Fruit fly (Drosophila melanogaster) whole organism, embryonic: ENCODE results near the gene NijC.
A peak's percentile ranks its signal among the peaks of the same experiment; 100 is the strongest.

Experiments
- Atf3 ChIP-seq: fragments of 200-800 bp; sonication (Bioruptor generic); optimal IDR thresholded peaks from 3 replicates; lab custom pipeline; 2016; ENCODE audit warnings: missing biosample characterization, missing genetic modification characterization
- CG10366 ChIP-seq: fragments of 200-800 bp; sonication (Bioruptor generic); IDR thresholded peaks from 2 replicates; pipeline ENCODE4 v1.3.6; 2022; ENCODE audit warnings: missing biosample characterization, missing genetic modification characterization
- CG11085 ChIP-seq: fragments of 200-800 bp; sonication (Bioruptor generic); IDR thresholded peaks from 2 replicates; pipeline ENCODE4 v1.3.6; 2022; ENCODE audit warnings: missing biosample characterization, missing genetic modification characterization
- CG11247 ChIP-seq: fragments of 200-800 bp; sonication (Bioruptor generic); IDR thresholded peaks from 2 replicates; pipeline ENCODE4 v1.3.6; 2022; ENCODE audit warnings: missing biosample characterization, missing genetic modification characterization
- CG13624 ChIP-seq: fragments of 200-800 bp; sonication (Bioruptor generic); optimal IDR thresholded peaks from 2 replicates; lab custom pipeline; 2016; ENCODE audit warnings: missing biosample characterization, missing genetic modification characterization
- CG15514 ChIP-seq: fragments of 200-800 bp; sonication (Bioruptor generic); optimal IDR thresholded peaks from 3 replicates; lab custom pipeline; 2017; ENCODE audit warnings: missing biosample characterization, missing genetic modification characterization, mild to moderate bottlenecking, moderate library complexity, missing genetic modification reagents
- CG15696 ChIP-seq: fragments of 200-800 bp; sonication (Bioruptor generic); optimal IDR thresholded peaks from 2 replicates; lab custom pipeline; 2019; ENCODE audit warnings: missing biosample characterization, mild to moderate bottlenecking, missing genetic modification characterization, moderate library complexity
- CG16863 ChIP-seq: fragments of 200-800 bp; sonication (Bioruptor generic); optimal IDR thresholded peaks from 3 replicates; lab custom pipeline; 2016; ENCODE audit warnings: missing biosample characterization, missing genetic modification characterization
- CG17359 ChIP-seq: fragments of 200-800 bp; sonication (Bioruptor generic); optimal IDR thresholded peaks from 3 replicates; lab custom pipeline; 2018; ENCODE audit warnings: missing biosample characterization, mild to moderate bottlenecking, missing genetic modification characterization, moderate library complexity
- CG17568 ChIP-seq: fragments of 200-800 bp; sonication (Bioruptor generic); optimal IDR thresholded peaks from 2 replicates; lab custom pipeline; 2018; ENCODE audit warnings: missing biosample characterization, mild to moderate bottlenecking, missing genetic modification characterization, moderate library complexity
- CG1792 ChIP-seq: fragments of 200-800 bp; sonication (Bioruptor generic); optimal IDR thresholded peaks from 2 replicates; lab custom pipeline; 2016; ENCODE audit warnings: missing biosample characterization, missing genetic modification characterization
- CG18262 ChIP-seq: fragments of 200-800 bp; optimal IDR thresholded peaks from 3 replicates; lab custom pipeline; 2019; ENCODE audit warnings: missing biosample characterization, mild to moderate bottlenecking, missing genetic modification characterization, moderate library complexity
- CG3065 ChIP-seq: fragments of 200-800 bp; sonication (Bioruptor generic); optimal IDR thresholded peaks from 2 replicates; lab custom pipeline; 2016; ENCODE audit warnings: missing biosample characterization, missing genetic modification characterization
- CG32532 ChIP-seq: fragments of 200-800 bp; sonication (Bioruptor generic); IDR thresholded peaks from 2 replicates; pipeline ENCODE4 v1.3.6; 2022; ENCODE audit warnings: missing biosample characterization, missing genetic modification characterization
- CG4282 ChIP-seq: fragments of 200-800 bp; sonication (Bioruptor generic); optimal IDR thresholded peaks from 2 replicates; lab custom pipeline; 2016; ENCODE audit warnings: missing biosample characterization, missing genetic modification characterization
- CG6254 ChIP-seq: fragments of 200-800 bp; sonication (Bioruptor generic); optimal IDR thresholded peaks from 3 replicates; lab custom pipeline; 2017; ENCODE audit warnings: mild to moderate bottlenecking, missing biosample characterization, missing genetic modification reagents, missing genetic modification characterization
- CG6813 ChIP-seq: fragments of 200-800 bp; sonication (Bioruptor generic); optimal IDR thresholded peaks from 2 replicates; lab custom pipeline; 2017; ENCODE audit warnings: missing biosample characterization, missing genetic modification characterization, mild to moderate bottlenecking, moderate library complexity, missing genetic modification reagents
- CG7745 ChIP-seq: fragments of 200-800 bp; sonication (Bioruptor generic); optimal IDR thresholded peaks from 2 replicates; lab custom pipeline; 2018; ENCODE audit warnings: missing biosample characterization, mild to moderate bottlenecking, missing genetic modification characterization, moderate library complexity
- CG7987 ChIP-seq: fragments of 200-800 bp; sonication (Bioruptor generic); optimal IDR thresholded peaks from 2 replicates; lab custom pipeline; 2018; ENCODE audit warnings: missing biosample characterization, mild to moderate bottlenecking, missing genetic modification characterization, moderate library complexity
- CG8765 ChIP-seq: fragments of 200-800 bp; sonication (Bioruptor generic); IDR thresholded peaks from 2 replicates; pipeline ENCODE4 v1.3.6; 2022; ENCODE audit warnings: missing biosample characterization, missing genetic modification characterization
- Deaf1 ChIP-seq: fragments of 200-800 bp; optimal IDR thresholded peaks from 3 replicates; lab custom pipeline; 2019; ENCODE audit warnings: missing biosample characterization, mild to moderate bottlenecking, missing genetic modification characterization, moderate library complexity
- Dll ChIP-seq: fragments of 200-800 bp; sonication (Bioruptor generic); IDR thresholded peaks from 4 replicates; pipeline ENCODE4 v1.3.6; 2022; ENCODE audit warnings: missing biosample characterization, missing genetic modification characterization; ENCODE audit not compliant: partially characterized antibody
- Elba2 ChIP-seq: fragments of 200-800 bp; sonication (Bioruptor generic); optimal IDR thresholded peaks from 3 replicates; lab custom pipeline; 2016; ENCODE audit warnings: missing biosample characterization, missing genetic modification characterization
- Ets97D ChIP-seq: fragments of 200-800 bp; sonication (Bioruptor generic); optimal IDR thresholded peaks from 3 replicates; lab custom pipeline; 2016; ENCODE audit warnings: missing biosample characterization, missing genetic modification characterization
- Gug ChIP-seq: fragments of 200-800 bp; sonication (Bioruptor generic); IDR thresholded peaks from 4 replicates; pipeline ENCODE4 v1.3.6; 2022; ENCODE audit warnings: missing biosample characterization, missing genetic modification characterization
- HmgZ ChIP-seq: fragments of 200-800 bp; sonication (Bioruptor generic); optimal IDR thresholded peaks from 2 replicates; lab custom pipeline; 2018; ENCODE audit warnings: missing biosample characterization, mild to moderate bottlenecking, missing genetic modification characterization
- Hr51 ChIP-seq, 2 experiments: fragments of 200-800 bp; sonication (Bioruptor generic); optimal IDR thresholded peaks; 2 replicates in 1 of 2; 3 replicates in 1 of 2; lab custom pipeline; 2016 to 2018; ENCODE audit warnings: missing biosample characterization in 2 of 2, missing genetic modification characterization in 2 of 2, mild to moderate bottlenecking in 1 of 2, moderate library complexity in 1 of 2
- Hr78 ChIP-seq, 2 experiments: fragments of 200-800 bp in 1 of 2; fragments of >200 bp in 1 of 2; sonication (Bioruptor generic) in 1 of 2; optimal IDR thresholded peaks; 2 replicates each; lab custom pipeline; 2017 to 2019; ENCODE audit warnings: missing biosample characterization in 2 of 2, missing genetic modification characterization in 2 of 2, mild to moderate bottlenecking in 1 of 2, moderate library complexity in 1 of 2
- Jarid2 ChIP-seq: fragments of 200-800 bp; sonication (Bioruptor generic); optimal IDR thresholded peaks from 3 replicates; lab custom pipeline; 2017; ENCODE audit warnings: mild to moderate bottlenecking, missing biosample characterization, missing genetic modification reagents, missing genetic modification characterization
- Meics ChIP-seq: fragments of 200-800 bp; sonication (Bioruptor generic); optimal IDR thresholded peaks from 2 replicates; lab custom pipeline; 2017; ENCODE audit warnings: missing biosample characterization, mild to moderate bottlenecking, missing genetic modification characterization
- Nf-YC ChIP-seq: fragments of 200-800 bp; optimal IDR thresholded peaks from 3 replicates; lab custom pipeline; 2019; ENCODE audit warnings: missing biosample characterization, mild to moderate bottlenecking, missing genetic modification characterization, moderate library complexity
- NfI ChIP-seq: fragments of 200-800 bp; sonication (Bioruptor generic); optimal IDR thresholded peaks from 3 replicates; lab custom pipeline; 2018; ENCODE audit warnings: missing biosample characterization, mild to moderate bottlenecking, missing genetic modification characterization, moderate library complexity
- Pdp1 ChIP-seq, 2 experiments: fragments of 200-800 bp; sonication (Bioruptor generic); optimal IDR thresholded peaks; 3 replicates each; lab custom pipeline; 2016; ENCODE audit warnings: missing biosample characterization in 2 of 2, missing genetic modification characterization in 2 of 2, mild to moderate bottlenecking in 1 of 2, moderate library complexity in 1 of 2
- Ravus ChIP-seq: fragments of 200-800 bp; sonication (Bioruptor generic); IDR thresholded peaks from 2 replicates; pipeline ENCODE4 v1.3.6; 2022; ENCODE audit warnings: missing biosample characterization, missing genetic modification characterization
- Rfx ChIP-seq: fragments of 200-800 bp; sonication (Bioruptor generic); IDR thresholded peaks from 2 replicates; pipeline ENCODE4 v1.3.6; 2022; ENCODE audit warnings: missing biosample characterization, missing genetic modification characterization
- YL-1 ChIP-seq: fragments of 200-800 bp; sonication (Bioruptor generic); optimal IDR thresholded peaks from 3 replicates; lab custom pipeline; 2017; ENCODE audit warnings: missing biosample characterization, mild to moderate bottlenecking, missing genetic modification characterization
- abd-A ChIP-seq: fragments of 200-800 bp; sonication (Bioruptor generic); optimal IDR thresholded peaks from 3 replicates; lab custom pipeline; 2019; ENCODE audit warnings: missing biosample characterization, mild to moderate bottlenecking, missing genetic modification characterization, moderate library complexity
- disco-r ChIP-seq: fragments of 200-800 bp; sonication (Bioruptor generic); optimal IDR thresholded peaks from 2 replicates; lab custom pipeline; 2016; ENCODE audit warnings: missing biosample characterization, missing genetic modification characterization
- dmrt99B ChIP-seq: fragments of 200-800 bp; sonication (Bioruptor generic); optimal IDR thresholded peaks from 2 replicates; lab custom pipeline; 2018; ENCODE audit warnings: missing biosample characterization, mild to moderate bottlenecking, missing genetic modification characterization, moderate library complexity
- gcm2 ChIP-seq: fragments of 200-800 bp; sonication (Bioruptor generic); optimal IDR thresholded peaks from 2 replicates; lab custom pipeline; 2016; ENCODE audit warnings: missing biosample characterization, missing genetic modification characterization
- gt ChIP-seq: fragments of 200-800 bp; sonication (Bioruptor generic); IDR thresholded peaks from 2 replicates; pipeline ENCODE4 v1.3.6; 2022; ENCODE audit warnings: missing biosample characterization, missing genetic modification characterization
- h ChIP-seq: fragments of >200 bp; optimal IDR thresholded peaks from 2 replicates; lab custom pipeline; 2017
- hbn ChIP-seq: fragments of 200-800 bp; sonication (Bioruptor generic); IDR thresholded peaks from 2 replicates; pipeline ENCODE4 v1.3.6; 2022; ENCODE audit warnings: missing biosample characterization, missing genetic modification characterization; ENCODE audit not compliant: partially characterized antibody
- klu ChIP-seq: fragments of 200-800 bp; sonication (Bioruptor generic); IDR thresholded peaks from 2 replicates; pipeline ENCODE4 v1.3.6; 2022; ENCODE audit warnings: missing biosample characterization, missing genetic modification characterization
- lmd ChIP-seq: fragments of 200-800 bp; sonication (Bioruptor generic); IDR thresholded peaks from 2 replicates; pipeline ENCODE4 v1.3.6; 2022; ENCODE audit warnings: missing biosample characterization, missing genetic modification characterization
- phol ChIP-seq: fragments of 200-800 bp; sonication (Bioruptor generic); optimal IDR thresholded peaks from 3 replicates; lab custom pipeline; 2018; ENCODE audit warnings: missing biosample characterization, mild to moderate bottlenecking, missing genetic modification characterization, moderate library complexity
- row ChIP-seq: fragments of 200-800 bp; sonication (Bioruptor generic); IDR thresholded peaks from 3 replicates; pipeline ENCODE4 v1.3.6; 2022; ENCODE audit warnings: missing biosample characterization, missing genetic modification characterization
- sob ChIP-seq: fragments of 200-800 bp; sonication (Bioruptor generic); IDR thresholded peaks from 2 replicates; pipeline ENCODE4 v1.3.6; 2022; ENCODE audit warnings: missing biosample characterization, missing genetic modification characterization
- vnd ChIP-seq: fragments of 200-800 bp; sonication (Bioruptor generic); IDR thresholded peaks from 3 replicates; pipeline ENCODE4 v1.3.6; 2022; ENCODE audit warnings: missing biosample characterization, missing genetic modification characterization; ENCODE audit not compliant: partially characterized antibody
- z ChIP-seq: fragments of 200-800 bp; sonication (Bioruptor generic); IDR thresholded peaks from 3 replicates; pipeline ENCODE4 v1.3.6; 2022; ENCODE audit warnings: missing biosample characterization, missing genetic modification characterization
- zen2 ChIP-seq: fragments of 200-800 bp; sonication (Bioruptor generic); IDR thresholded peaks from 3 replicates; pipeline ENCODE4 v1.3.6; 2022; ENCODE audit warnings: missing biosample characterization, missing genetic modification characterization; ENCODE audit not compliant: partially characterized antibody

The NijC gene

dm6 chr3R:12723759-12724158 is 28.8 kb downstream of the NijC start (continued):
- TF ChIP-seq CG16863 (GFP tag; lab: Kevin White, UChicago) (no peak), CG15514 (peak; percentile 20), CG11247 (GFP tag; lab: Robert Waterston, UW) (0 out of 2 replicates have a peak, but pooled peaks have one; percentile 27), CG11085 (no peak), row (GFP tag; lab: Robert Waterston, UW) (no peak), CG8765 (GFP tag; lab: Robert Waterston, UW) (no peak), YL-1 (GFP tag; lab: Kevin White, UChicago) (no peak), klu (GFP tag; lab: Robert Waterston, UW) (no peak), vnd (GFP tag; lab: Robert Waterston, UW) (no peak), Ets97D (GFP tag; lab: Kevin White, UChicago) (no peak), Gug (no peak), Meics (GFP tag; lab: Kevin White, UChicago) (peak; percentile 36), Deaf1 (peak; percentile 10), Elba2 (GFP tag; lab: Kevin White, UChicago) (no peak), disco-r (GFP tag; lab: Kevin White, UChicago) (no peak), Pdp1 (GFP tag; optimal IDR thresholded peaks at IDR 0.05; lab: Kevin White, UChicago) (peak in 1 of 2 experiments; percentile 37), Atf3 (GFP tag; lab: Kevin White, UChicago) (no peak), CG6254 (no peak), lmd (no peak), CG7745 (tag; lab: Kevin White, UChicago) (no peak), CG13624 (no peak), CG18262 (tag; lab: Kevin White, UChicago) (peak; percentile 24), CG10366 (GFP tag; lab: Robert Waterston, UW) (no peak), h (lab: Kevin White, UChicago) (no peak), Hr78 (GFP tag; optimal IDR thresholded peaks at IDR 0.05; lab: Kevin White, UChicago) (no peak), z (no peak), dmrt99B (tag; lab: Kevin White, UChicago) (peak; percentile 8), Rfx (GFP tag; lab: Robert Waterston, UW) (peak; percentile 25; the same call in 1 of the 2 replicates), CG4282 (GFP tag; lab: Kevin White, UChicago) (no peak), HmgZ (tag; lab: Kevin White, UChicago) (peak; percentile 2), NfI (no peak), gt (no peak), CG6813 (GFP tag; lab: Kevin White, UChicago) (no peak), zen2 (GFP tag; lab: Robert Waterston, UW) (no peak), Nf-YC (tag; lab: Kevin White, UChicago) (peak; percentile 29), Dll (GFP tag; lab: Robert Waterston, UW) (no peak), phol (tag; lab: Kevin White, UChicago) (no peak), CG3065 (no peak), CG1792 (GFP tag; lab: Kevin White, UChicago) (no peak), Hr51 (GFP tag; optimal IDR thresholded peaks at IDR 0.05; lab: Kevin White, UChicago) (peak in 1 of 2 experiments; percentile 16), abd-A (peak; percentile 65), Ravus (GFP tag; lab: Robert Waterston, UW) (no peak), CG7987 (GFP tag; lab: Kevin White, UChicago) (peak; percentile 19), CG17568 (GFP tag; lab: Kevin White, UChicago) (no peak), sob (GFP tag; lab: Robert Waterston, UW) (0 out of 2 replicates have a peak, but pooled peaks have one; percentile 11), Jarid2 (no peak), CG32532 (GFP tag; lab: Robert Waterston, UW) (peak; percentile 69; the same call in 1 of the 2 replicates), CG15696 (tag; lab: Kevin White, UChicago) (no peak), CG17359 (tag; lab: Kevin White, UChicago) (peak; percentile 45), gcm2 (GFP tag; lab: Kevin White, UChicago) (no peak), hbn (GFP tag; lab: Robert Waterston, UW) (no peak)
